Fruit fly (Drosophila melanogaster) whole organism, embryonic: ENCODE measurements around the gene CG2608.

Experiments
- CG10431 ChIP-seq: fragments of 200-800 bp; sonication (Bioruptor generic); optimal IDR thresholded peaks from 3 replicates; lab custom pipeline; 2018; ENCODE audit warnings: missing biosample characterization, mild to moderate bottlenecking, missing genetic modification characterization
- CG2199 ChIP-seq: fragments of 200-800 bp; sonication (Bioruptor generic); IDR thresholded peaks from 3 replicates; pipeline ENCODE4 v1.3.6; 2022; ENCODE audit warnings: missing biosample characterization, missing genetic modification characterization
- CG7928 ChIP-seq: fragments of 200-800 bp; sonication (Bioruptor generic); optimal IDR thresholded peaks from 2 replicates; lab custom pipeline; 2017; ENCODE audit warnings: missing biosample characterization, mild to moderate bottlenecking, missing genetic modification characterization
- CG8359 ChIP-seq: fragments of 200-800 bp; sonication (Bioruptor generic); optimal IDR thresholded peaks from 2 replicates; lab custom pipeline; 2017; ENCODE audit warnings: missing biosample characterization, mild to moderate bottlenecking, missing genetic modification characterization, borderline replicate concordance
- CkIIα-i1 ChIP-seq: fragments of 200-800 bp; sonication (Bioruptor generic); IDR thresholded peaks from 2 replicates; pipeline ENCODE4 v1.3.6; 2022; ENCODE audit warnings: missing biosample characterization, missing genetic modification characterization
- Ravus ChIP-seq: fragments of 200-800 bp; sonication (Bioruptor generic); IDR thresholded peaks from 2 replicates; pipeline ENCODE4 v1.3.6; 2022; ENCODE audit warnings: missing biosample characterization, missing genetic modification characterization
- nom ChIP-seq: fragments of 200-800 bp; sonication (Bioruptor generic); optimal IDR thresholded peaks from 2 replicates; lab custom pipeline; 2017; ENCODE audit warnings: missing biosample characterization, missing genetic modification characterization, mild to moderate bottlenecking, moderate library complexity, missing genetic modification reagents

DNA sequence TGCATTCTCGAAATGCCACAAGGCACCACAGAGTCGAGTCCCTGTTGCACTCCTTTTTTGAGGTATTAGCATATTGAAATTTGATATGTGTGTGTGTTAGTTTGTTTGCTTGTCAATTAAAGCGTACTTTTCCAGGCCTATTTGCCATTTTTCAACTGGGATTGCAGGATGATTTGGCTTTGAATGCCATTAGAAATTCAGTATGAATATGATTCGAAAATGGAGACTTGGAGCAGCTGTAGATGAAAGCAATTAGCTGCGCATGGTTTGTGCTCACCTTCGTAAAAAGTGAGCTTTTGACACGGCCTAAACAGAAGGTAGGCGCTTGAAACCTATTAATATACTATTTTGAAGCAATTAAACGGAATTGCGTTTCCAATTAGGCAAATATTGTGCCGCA lies 41.5 kb upstream of the CG2608 start, which contains the start of gene CG31677:
- TF ChIP-seq CG10431 (no peak), Ravus (no peak), CkIIα-i1 (GFP tag; lab: Robert Waterston, UW) (no peak), CG8359 (GFP tag; lab: Kevin White, UChicago) (no peak), CG7928 (GFP tag; lab: Kevin White, UChicago) (no peak), nom (no peak), CG2199 (GFP tag; lab: Robert Waterston, UW) (no peak)
